Worm (Caenorhabditis elegans): ENCODE measurements around the gene unc-105.

- TF ChIP-seq unc-62 (GFP tag; optimal IDR thresholded peaks at IDR 0.05) (no peak), skn-1 (tag; optimal IDR thresholded peaks at IDR 0.05) (no peak), ceh-82 (tag; optimal IDR thresholded peaks at IDR 0.05) (no peak)
These were observed 9.2 kb downstream of the unc-105 start for ce11 chrII:8125439-8125838.
